Worm (Caenorhabditis elegans) whole organism, young adult: ENCODE data around the gene letm-1.

ENCODE experiments used
- B0019.2 ChIP-seq: fragments of 200-800 bp; sonication (Bioruptor generic); conservative IDR thresholded peaks from 2 replicates; pipeline ENCODE4 v1.3.6; 2022; ENCODE audit warnings: missing genetic modification reagents, missing genetic modification characterization, missing compliant biosample characterization
- B0261.1 ChIP-seq: sonication (generic microtip); optimal IDR thresholded peaks from 2 replicates; lab custom pipeline; 2016; ENCODE audit warnings: mild to moderate bottlenecking, missing genetic modification characterization, moderate library complexity, missing compliant biosample characterization
- C17E4.6 ChIP-seq: fragments of 200-800 bp; sonication (Bioruptor generic); IDR thresholded peaks from 2 replicates; pipeline ENCODE4 v1.3.6; 2022; ENCODE audit warnings: missing genetic modification reagents, missing genetic modification characterization, missing compliant biosample characterization
- F23B12.7 ChIP-seq: sonication (generic microtip); optimal IDR thresholded peaks from 2 replicates; lab custom pipeline; 2017; ENCODE audit warnings: missing genetic modification characterization, mild to moderate bottlenecking, missing compliant biosample characterization, antibody characterized with exemption, moderate library complexity; ENCODE audit not compliant: insufficient read depth
- F33H1.4 ChIP-seq: fragments of 200-800 bp; sonication (Bioruptor generic); IDR thresholded peaks from 2 replicates; pipeline ENCODE4 v1.3.6; 2022; ENCODE audit warnings: missing genetic modification reagents, missing genetic modification characterization, missing compliant biosample characterization
- F39B2.1 ChIP-seq: fragments of 200-800 bp; sonication (Bioruptor generic); IDR thresholded peaks from 2 replicates; pipeline ENCODE4 v1.3.6; 2022; ENCODE audit warnings: missing genetic modification reagents, missing genetic modification characterization, missing compliant biosample characterization
- F52B5.7 ChIP-seq: sonication (generic microtip); optimal IDR thresholded peaks from 2 replicates; lab custom pipeline; 2016; ENCODE audit warnings: mild to moderate bottlenecking, missing genetic modification characterization, missing compliant biosample characterization
- Y53G8AR.9 ChIP-seq: fragments of 200-800 bp; sonication (Bioruptor generic); conservative IDR thresholded peaks from 2 replicates; pipeline ENCODE4 v1.3.6; 2022; ENCODE audit warnings: missing genetic modification reagents, missing genetic modification characterization, missing compliant biosample characterization
- Y79H2A.3 ChIP-seq: fragments of 200-800 bp; sonication (Bioruptor generic); conservative IDR thresholded peaks from 2 replicates; pipeline ENCODE4 v1.3.6; 2022; ENCODE audit warnings: missing genetic modification reagents, missing genetic modification characterization, missing compliant biosample characterization
- atf-7 ChIP-seq: sonication (generic microtip); optimal IDR thresholded peaks from 2 replicates; lab custom pipeline; 2017; ENCODE audit warnings: mild to moderate bottlenecking, missing genetic modification characterization, missing compliant biosample characterization
- cebp-1 ChIP-seq, 2 experiments: fragments of 200-800 bp in 1 of 2; sonication (Bioruptor generic) in 1 of 2; sonication (generic microtip) in 1 of 2; IDR thresholded peaks in 1 of 2; optimal IDR thresholded peaks in 1 of 2; 2 replicates each; pipeline versions ENCODE4 v1.3.6 to Lab custom; 2017 to 2022; ENCODE audit warnings: missing compliant biosample characterization in 2 of 2, missing genetic modification characterization in 2 of 2, mild to moderate bottlenecking in 1 of 2, missing genetic modification reagents in 1 of 2, moderate library complexity in 1 of 2
- cebp-2 ChIP-seq: fragments of 200-800 bp; sonication (Bioruptor generic); IDR thresholded peaks from 2 replicates; pipeline ENCODE4 v1.3.6; 2022; ENCODE audit warnings: missing genetic modification characterization, missing compliant biosample characterization
- dpl-1 ChIP-seq: fragments of 150-350 bp; optimal IDR thresholded peaks from 2 replicates; lab custom pipeline; 2014; ENCODE audit warnings: missing biosample characterization, missing genetic modification reagents, missing genetic modification characterization
- efl-1 ChIP-seq: fragments of 150-350 bp; optimal IDR thresholded peaks from 2 replicates; lab custom pipeline; 2014; ENCODE audit warnings: missing biosample characterization, missing genetic modification reagents, missing genetic modification characterization
- egl-44 ChIP-seq: fragments of 200-800 bp; sonication (Bioruptor generic); IDR thresholded peaks from 2 replicates; pipeline ENCODE4 v1.3.6; 2022; ENCODE audit warnings: missing genetic modification reagents, missing genetic modification characterization, missing compliant biosample characterization
- egrh-3 ChIP-seq: fragments of 200-800 bp; sonication (Bioruptor generic); IDR thresholded peaks from 2 replicates; pipeline ENCODE4 v1.3.6; 2022; ENCODE audit warnings: missing genetic modification reagents, missing genetic modification characterization, missing compliant biosample characterization
- ets-4 ChIP-seq: fragments of 200-800 bp; sonication (Bioruptor generic); optimal IDR thresholded peaks from 2 replicates; lab custom pipeline; 2018; ENCODE audit warnings: mild to moderate bottlenecking, missing genetic modification characterization, missing compliant biosample characterization
- hmg-1.2 ChIP-seq: fragments of 200-800 bp; sonication (Bioruptor generic); IDR thresholded peaks from 2 replicates; pipeline ENCODE4 v1.3.6; 2022; ENCODE audit warnings: missing genetic modification reagents, missing genetic modification characterization, missing compliant biosample characterization
- hmg-20 ChIP-seq: fragments of 200-800 bp; sonication (Bioruptor generic); IDR thresholded peaks from 2 replicates; pipeline ENCODE4 v1.3.6; 2022; ENCODE audit warnings: missing genetic modification reagents, missing genetic modification characterization, missing compliant biosample characterization
- hrde-1 ChIP-seq: sonication (generic microtip); optimal IDR thresholded peaks from 2 replicates; lab custom pipeline; 2016; ENCODE audit warnings: missing genetic modification characterization, mild to moderate bottlenecking, missing compliant biosample characterization, moderate library complexity, missing genotype, missing genetic modification reagents, borderline replicate concordance
- let-607 ChIP-seq, 2 experiments: fragments of 200-800 bp in 1 of 2; sonication (Bioruptor generic) in 1 of 2; sonication (generic microtip) in 1 of 2; optimal IDR thresholded peaks; 2 replicates each; lab custom pipeline; 2016 to 2018; ENCODE audit warnings: mild to moderate bottlenecking in 2 of 2, missing compliant biosample characterization in 2 of 2, missing genetic modification characterization in 2 of 2, moderate library complexity in 2 of 2, missing genotype in 1 of 2
- lsy-27 ChIP-seq: sonication (generic microtip); optimal IDR thresholded peaks from 2 replicates; lab custom pipeline; 2017; ENCODE audit warnings: missing genetic modification characterization, mild to moderate bottlenecking, missing compliant biosample characterization, antibody characterized with exemption, missing genotype, borderline replicate concordance; ENCODE audit not compliant: insufficient read depth
- madf-3 ChIP-seq: fragments of 200-800 bp; sonication (Bioruptor generic); IDR thresholded peaks from 2 replicates; pipeline ENCODE4 v1.3.6; 2022; ENCODE audit warnings: missing genetic modification reagents, missing genetic modification characterization, missing compliant biosample characterization
- madf-8 ChIP-seq: fragments of 200-800 bp; sonication (Bioruptor generic); conservative IDR thresholded peaks from 2 replicates; pipeline ENCODE4 v1.3.6; 2022; ENCODE audit warnings: missing genetic modification reagents, missing genetic modification characterization, missing compliant biosample characterization
- mes-4 ChIP-seq: sonication (generic microtip); optimal IDR thresholded peaks from 2 replicates; lab custom pipeline; 2016; ENCODE audit warnings: missing genotype, missing genetic modification characterization, missing compliant biosample characterization
- nfyb-1 ChIP-seq: fragments of 200-800 bp; sonication (Bioruptor generic); IDR thresholded peaks from 2 replicates; pipeline ENCODE4 v1.3.6; 2022; ENCODE audit warnings: missing genetic modification reagents, missing genetic modification characterization, missing compliant biosample characterization
- pha-4 ChIP-seq: fragments of 150-350 bp; sonication (generic microtip); optimal IDR thresholded peaks from 2 replicates; lab custom pipeline; 2014; ENCODE audit warnings: missing biosample characterization, missing genetic modification reagents, missing genetic modification characterization
- rcor-1 ChIP-seq: fragments of 200-800 bp; sonication (Bioruptor generic); IDR thresholded peaks from 2 replicates; pipeline ENCODE4 v1.3.6; 2022; ENCODE audit warnings: missing genetic modification reagents, missing genetic modification characterization, missing compliant biosample characterization
- rec-8 ChIP-seq, 2 experiments: sonication (generic microtip); optimal IDR thresholded peaks; 2 replicates each; lab custom pipeline; 2016; ENCODE audit warnings: mild to moderate bottlenecking in 2 of 2, missing genetic modification characterization in 2 of 2, missing genetic modification reagents in 2 of 2, missing genotype in 2 of 2, missing biosample characterization in 1 of 2, missing compliant biosample characterization in 1 of 2, moderate library complexity in 1 of 2
- unc-130 ChIP-seq: sonication (generic microtip); optimal IDR thresholded peaks from 2 replicates; lab custom pipeline; 2016; ENCODE audit warnings: missing genetic modification reagents, missing genetic modification characterization, missing compliant biosample characterization
- xnd-1 ChIP-seq: sonication (generic microtip); optimal IDR thresholded peaks from 2 replicates; lab custom pipeline; 2016; ENCODE audit warnings: missing genotype, missing genetic modification reagents, missing genetic modification characterization, missing compliant biosample characterization
- zfh-2 ChIP-seq: fragments of 200-800 bp; sonication (Bioruptor generic); conservative IDR thresholded peaks from 2 replicates; pipeline ENCODE4 v1.3.6; 2022; ENCODE audit warnings: missing genetic modification reagents, missing genetic modification characterization, missing compliant biosample characterization
- zim-3 ChIP-seq: sonication (generic microtip); optimal IDR thresholded peaks from 2 replicates; lab custom pipeline; 2017; ENCODE audit warnings: mild to moderate bottlenecking, missing genetic modification characterization, moderate library complexity, missing compliant biosample characterization
- ztf-22 ChIP-seq: fragments of 200-800 bp; sonication (Bioruptor generic); optimal IDR thresholded peaks from 2 replicates; lab custom pipeline; 2018; ENCODE audit warnings: mild to moderate bottlenecking, missing genetic modification characterization, moderate library complexity, missing compliant biosample characterization
- ztf-25 ChIP-seq: fragments of 200-800 bp; sonication (Bioruptor generic); IDR thresholded peaks from 2 replicates; pipeline ENCODE4 v1.3.6; 2022; ENCODE audit warnings: missing genetic modification reagents, missing genetic modification characterization, missing compliant biosample characterization
- ztf-3 ChIP-seq: fragments of 200-800 bp; sonication (Bioruptor generic); optimal IDR thresholded peaks from 2 replicates; lab custom pipeline; 2018; ENCODE audit warnings: mild to moderate bottlenecking, missing genetic modification characterization, missing compliant biosample characterization

letm-1 gene

ce11 chrV:13665089-13665488, 4.0 kb downstream of the letm-1 start, which contains the start of gene rde-12 (continued):
- no peak for TF ChIP-seq lsy-27 (tag; lab: Kevin White, UChicago)
- TF ChIP-seq unc-130 (GFP tag; lab: Kevin White, UChicago), result no peak
- TF ChIP-seq hmg-1.2 (GFP tag; lab: Robert Waterston, UW), result peak; percentile 41; the same call in 1 of the 2 replicates
- TF ChIP-seq xnd-1, result no peak
- TF ChIP-seq F33H1.4 (GFP tag; lab: Robert Waterston, UW), result no peak
- TF ChIP-seq egrh-3 (GFP tag; lab: Robert Waterston, UW), result no peak
- TF ChIP-seq efl-1 (GFP tag; lab: Kevin White, UChicago), result no peak
- no peak for TF ChIP-seq B0261.1
- TF ChIP-seq hrde-1 (tag; lab: Kevin White, UChicago), result no peak
- TF ChIP-seq hmg-20 (GFP tag; lab: Robert Waterston, UW), result no peak
- no peak for TF ChIP-seq let-607 (tag; optimal IDR thresholded peaks at IDR 0.05; lab: Kevin White, UChicago)
- TF ChIP-seq atf-7, result no peak
- no peak for TF ChIP-seq zim-3
- no peak for TF ChIP-seq rcor-1
- TF ChIP-seq madf-8 (GFP tag; lab: Robert Waterston, UW), result no peak
- no peak for TF ChIP-seq dpl-1 (GFP tag; lab: Kevin White, UChicago)
- no peak for TF ChIP-seq Y79H2A.3 (GFP tag; lab: Robert Waterston, UW)
- TF ChIP-seq pha-4, result no peak
- no peak for TF ChIP-seq ztf-22 (GFP tag; lab: Kevin White, UChicago)
- peak; percentile 20 for TF ChIP-seq F52B5.7
- no peak for TF ChIP-seq cebp-1 (GFP tag; IDR thresholded peaks at IDR 0.05; lab: Robert Waterston, UW)
- TF ChIP-seq cebp-1 (tag; optimal IDR thresholded peaks at IDR 0.05; lab: Kevin White, UChicago), result peak; percentile 27
- TF ChIP-seq ets-4 (GFP tag; lab: Kevin White, UChicago), result no peak
- TF ChIP-seq, all 124 proteins: peak for 6

DNA sequence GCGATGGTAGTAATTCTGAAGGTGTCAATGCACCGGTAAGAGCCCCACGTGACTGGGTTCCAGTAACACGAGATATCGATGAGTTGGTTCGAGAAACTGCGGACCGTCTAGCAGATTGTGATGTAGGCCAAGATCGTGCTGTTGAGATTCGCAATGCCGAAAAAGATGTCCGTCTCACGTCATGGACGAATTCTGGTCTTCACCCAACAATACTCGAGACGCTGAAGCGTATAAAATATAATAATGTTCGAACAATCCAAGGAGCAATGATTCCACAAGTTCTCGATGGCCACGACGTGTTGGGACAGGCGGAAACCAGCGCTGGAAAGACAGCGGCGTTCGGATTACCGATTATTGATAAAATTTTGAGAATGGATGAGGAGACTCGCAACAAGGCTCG, 5.4 kb downstream of the letm-1 start:
- TF ChIP-seq ztf-25 (GFP tag; lab: Robert Waterston, UW) (no peak), egl-44 (GFP tag; lab: Robert Waterston, UW) (no peak), F23B12.7 (tag; lab: Kevin White, UChicago) (no peak), ztf-3 (GFP tag; lab: Kevin White, UChicago) (no peak), rec-8 (tag; optimal IDR thresholded peaks at IDR 0.05; lab: Kevin White, UChicago) (no peak), C17E4.6 (GFP tag; lab: Robert Waterston, UW) (no peak), B0019.2 (GFP tag; lab: Robert Waterston, UW) (no peak)

DNA sequence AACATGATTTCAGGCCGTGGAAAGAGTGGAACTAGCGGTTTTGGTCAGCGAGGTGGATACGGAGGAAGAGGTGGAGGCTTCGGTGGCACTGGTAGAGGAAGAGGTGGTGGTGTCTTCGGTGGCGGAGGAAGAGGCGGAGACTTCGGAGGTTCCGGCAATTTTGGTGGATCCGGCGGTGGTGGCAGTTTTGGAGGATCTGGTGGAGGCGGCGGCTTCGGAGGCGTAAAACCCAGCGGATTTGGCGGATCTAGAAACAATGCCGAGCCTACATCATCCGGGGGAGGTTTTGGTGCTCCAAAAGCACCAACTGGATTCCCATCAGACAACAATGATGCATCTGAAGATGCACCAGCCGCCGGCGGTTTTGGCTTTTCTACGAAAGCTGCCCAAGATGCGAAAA, 7.3 kb downstream of the letm-1 start:
- TF ChIP-seq nfyb-1 (GFP tag; lab: Robert Waterston, UW) (peak; percentile 12; the same call in 1 of the 2 replicates), F39B2.1 (GFP tag; lab: Robert Waterston, UW) (no peak), Y53G8AR.9 (GFP tag; lab: Robert Waterston, UW) (no peak), cebp-2 (GFP tag; lab: Robert Waterston, UW) (no peak), egrh-3 (GFP tag; lab: Robert Waterston, UW) (peak; percentile 82; the same call in 1 of the 2 replicates), madf-3 (GFP tag; lab: Robert Waterston, UW) (0 out of 2 replicates have a peak, but pooled peaks have one; percentile 50), zfh-2 (peak; percentile 90), mes-4 (tag; lab: Kevin White, UChicago) (no peak)
